Worm (Caenorhabditis elegans): ENCODE results near the gene F28F9.2.

Gene F28F9.2

ce11 chrIV:3853557-3853956, 14.0 kb downstream of the F28F9.2 start:
- no peak for TF ChIP-seq zip-5 (tag; optimal IDR thresholded peaks at IDR 0.05)
- no peak for TF ChIP-seq lim-6 (tag; optimal IDR thresholded peaks at IDR 0.05)
- no peak for TF ChIP-seq nhr-232 (tag; optimal IDR thresholded peaks at IDR 0.05)
- no peak for TF ChIP-seq ceh-34 (tag; optimal IDR thresholded peaks at IDR 0.05)
- TF ChIP-seq elt-4 (tag; optimal IDR thresholded peaks at IDR 0.05): no peak

DNA sequence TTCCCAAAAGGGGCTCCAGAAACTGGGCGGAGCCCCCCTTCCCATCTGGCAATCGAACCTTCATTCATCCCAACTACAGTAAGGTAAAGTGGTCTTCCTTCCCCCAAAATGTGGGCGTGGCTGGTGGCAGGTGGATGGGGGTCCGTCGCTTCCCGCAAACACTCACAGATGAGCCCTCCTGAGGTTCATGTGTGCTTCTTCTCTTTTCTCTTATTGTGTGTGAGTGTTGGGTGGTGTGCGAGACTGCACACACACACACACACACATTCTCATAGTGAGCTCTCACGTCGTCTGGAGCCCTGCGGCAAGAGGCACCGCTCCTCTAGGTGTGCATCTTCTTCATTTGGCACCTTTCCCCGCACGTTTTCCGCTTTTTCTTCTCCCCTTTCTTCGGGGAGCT, 15.1 kb downstream of the F28F9.2 start:
- TF ChIP-seq sox-4 (tag; optimal IDR thresholded peaks at IDR 0.05) (peak; percentile 1), nhr-11 (tag; optimal IDR thresholded peaks at IDR 0.05) (no peak), dve-1 (tag; optimal IDR thresholded peaks at IDR 0.05) (no peak), hlh-6 (tag; optimal IDR thresholded peaks at IDR 0.05) (peak; percentile 22), lin-11 (tag; optimal IDR thresholded peaks at IDR 0.05) (no peak), rnt-1 (tag; optimal IDR thresholded peaks at IDR 0.05) (peak; percentile 16), ama-1 (optimal IDR thresholded peaks at IDR 0.05) (no peak), C38D4.7 (GFP tag; optimal IDR thresholded peaks at IDR 0.05) (no peak), tbx-2 (tag; optimal IDR thresholded peaks at IDR 0.05) (peak; percentile 38), hlh-8 (tag; optimal IDR thresholded peaks at IDR 0.05) (peak; percentile 21), ceh-31 (tag; optimal IDR thresholded peaks at IDR 0.05) (peak; percentile 33)

- TF ChIP-seq elt-4 (tag; optimal IDR thresholded peaks at IDR 0.05) (no peak), ceh-48 (tag; optimal IDR thresholded peaks at IDR 0.05) (no peak), ceh-18 (tag; optimal IDR thresholded peaks at IDR 0.05) (no peak), ceh-34 (tag; optimal IDR thresholded peaks at IDR 0.05) (no peak), T23F11.4 (GFP tag; optimal IDR thresholded peaks at IDR 0.05) (no peak), pat-9 (tag; optimal IDR thresholded peaks at IDR 0.05) (no peak), eyg-1 (tag; optimal IDR thresholded peaks at IDR 0.05) (no peak), sox-4 (tag; optimal IDR thresholded peaks at IDR 0.05) (no peak), npax-4 (tag; optimal IDR thresholded peaks at IDR 0.05) (no peak), hlh-8 (tag; optimal IDR thresholded peaks at IDR 0.05) (no peak), hlh-15 (tag; optimal IDR thresholded peaks at IDR 0.05) (no peak), C38D4.7 (GFP tag; optimal IDR thresholded peaks at IDR 0.05) (no peak), unc-86 (tag; optimal IDR thresholded peaks at IDR 0.05) (no peak)
These were observed 16.0 kb downstream of the F28F9.2 start, which contains the start of gene zag-1 for ce11 chrIV:3855543-3855942. zag-1 (plus strand) TSS chrIV:3855843.

DNA sequence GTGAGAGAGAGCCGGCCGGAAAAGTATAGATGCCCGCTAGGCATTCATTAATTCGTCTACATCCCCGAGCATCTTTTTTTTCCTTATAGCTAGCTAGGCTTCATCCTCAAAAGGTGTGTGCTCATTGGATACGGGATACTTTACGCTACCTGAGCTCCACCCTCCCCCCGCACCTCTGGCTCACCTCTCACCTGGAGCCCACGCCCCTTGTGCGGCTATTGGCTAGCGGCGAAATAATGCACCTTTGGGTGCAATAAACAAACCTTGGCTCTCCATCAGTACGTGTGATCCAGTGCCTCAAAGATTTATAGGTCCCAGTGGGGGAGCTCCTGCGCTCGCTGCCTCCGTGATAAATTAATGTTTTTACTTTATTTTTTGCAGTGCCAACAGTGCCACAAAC, 16.7 kb downstream of the F28F9.2 start:
- TF ChIP-seq syd-9 (tag; optimal IDR thresholded peaks at IDR 0.05) (no peak), fkh-10 (GFP tag; optimal IDR thresholded peaks at IDR 0.05) (no peak), odd-2 (tag; optimal IDR thresholded peaks at IDR 0.05) (no peak), nfya-1 (tag; optimal IDR thresholded peaks at IDR 0.05) (peak; percentile 78), unc-42 (tag; optimal IDR thresholded peaks at IDR 0.05) (peak; percentile 14), K02D7.2 (tag; optimal IDR thresholded peaks at IDR 0.05) (no peak), tbx-2 (tag; optimal IDR thresholded peaks at IDR 0.05) (no peak), hlh-30 (tag; optimal IDR thresholded peaks at IDR 0.05; ENCODE audit: insufficient read depth) (no peak)

- TF ChIP-seq ceh-19 (GFP tag; optimal IDR thresholded peaks at IDR 0.05) (peak; percentile 9), unc-55 (GFP tag; optimal IDR thresholded peaks at IDR 0.05) (peak; percentile 89), elt-4 (tag; optimal IDR thresholded peaks at IDR 0.05) (no peak), ceh-14 (tag; optimal IDR thresholded peaks at IDR 0.05) (no peak)
These were observed 18.6 kb downstream of the F28F9.2 start for ce11 chrIV:3857999-3858552.

Measured in whole organism, late embryonic.